Fruit fly (Drosophila melanogaster) whole organism, embryonic: ENCODE results near the gene blp.
A peak's percentile ranks its signal among the peaks of the same experiment; 100 is the strongest.

Experiments used
- Awh ChIP-seq: fragments of 200-800 bp; sonication (Bioruptor generic); IDR thresholded peaks from 2 replicates; pipeline ENCODE4, ENCODE4 v1.3.6; 2022; ENCODE audit warnings: missing biosample characterization, missing genetic modification characterization
- Bgb ChIP-seq: fragments of 200-800 bp; sonication (Bioruptor generic); IDR thresholded peaks from 2 replicates; pipeline ENCODE4 v1.3.6; 2022; ENCODE audit warnings: missing biosample characterization, missing genetic modification characterization; ENCODE audit not compliant: partially characterized antibody
- CG10274 ChIP-seq: fragments of 200-800 bp; sonication (Bioruptor generic); optimal IDR thresholded peaks from 3 replicates; lab custom pipeline; 2017; ENCODE audit warnings: missing biosample characterization, mild to moderate bottlenecking, missing genetic modification characterization
- CG10462 ChIP-seq: fragments of 200-800 bp; sonication (Bioruptor generic); optimal IDR thresholded peaks from 2 replicates; lab custom pipeline; 2016; ENCODE audit warnings: missing biosample characterization, missing genetic modification characterization
- CG11085 ChIP-seq: fragments of 200-800 bp; sonication (Bioruptor generic); IDR thresholded peaks from 2 replicates; pipeline ENCODE4 v1.3.6; 2022; ENCODE audit warnings: missing biosample characterization, missing genetic modification characterization
- CG12155 ChIP-seq: fragments of 200-800 bp; sonication (Bioruptor generic); optimal IDR thresholded peaks from 3 replicates; lab custom pipeline; 2016; ENCODE audit warnings: missing biosample characterization, missing genetic modification characterization
- CG14050 ChIP-seq: fragments of 200-800 bp; sonication (Bioruptor generic); IDR thresholded peaks from 3 replicates; pipeline ENCODE4 v1.3.6; 2022; ENCODE audit warnings: missing biosample characterization, missing genetic modification characterization
- CG1529 ChIP-seq: fragments of 200-800 bp; sonication (Bioruptor generic); optimal IDR thresholded peaks from 3 replicates; lab custom pipeline; 2018; ENCODE audit warnings: missing biosample characterization, missing genetic modification characterization
- CG16813 ChIP-seq: fragments of 200-800 bp; sonication (Bioruptor generic); IDR thresholded peaks from 3 replicates; pipeline ENCODE4 v1.3.6; 2022; ENCODE audit warnings: missing biosample characterization, missing genetic modification characterization; ENCODE audit not compliant: partially characterized antibody
- CG16863 ChIP-seq: fragments of 200-800 bp; sonication (Bioruptor generic); optimal IDR thresholded peaks from 3 replicates; lab custom pipeline; 2016; ENCODE audit warnings: missing biosample characterization, missing genetic modification characterization
- CG17328 ChIP-seq: fragments of 200-800 bp; sonication (Bioruptor generic); IDR thresholded peaks from 2 replicates; pipeline ENCODE4 v1.3.6; 2022; ENCODE audit warnings: missing biosample characterization, missing genetic modification characterization
- CG17568 ChIP-seq: fragments of 200-800 bp; sonication (Bioruptor generic); optimal IDR thresholded peaks from 2 replicates; lab custom pipeline; 2018; ENCODE audit warnings: missing biosample characterization, mild to moderate bottlenecking, missing genetic modification characterization, moderate library complexity
- CG18262 ChIP-seq: fragments of 200-800 bp; optimal IDR thresholded peaks from 3 replicates; lab custom pipeline; 2019; ENCODE audit warnings: missing biosample characterization, mild to moderate bottlenecking, missing genetic modification characterization, moderate library complexity
- CG18599 ChIP-seq: fragments of 200-800 bp; sonication (Bioruptor generic); optimal IDR thresholded peaks from 3 replicates; lab custom pipeline; 2017; ENCODE audit warnings: missing biosample characterization, missing genetic modification characterization, mild to moderate bottlenecking, moderate library complexity, missing genetic modification reagents
- CG31441 ChIP-seq: fragments of 200-800 bp; sonication (Bioruptor generic); IDR thresholded peaks from 2 replicates; pipeline ENCODE4 v1.3.6; 2022; ENCODE audit warnings: missing biosample characterization, missing genetic modification characterization
- CG32532 ChIP-seq: fragments of 200-800 bp; sonication (Bioruptor generic); IDR thresholded peaks from 2 replicates; pipeline ENCODE4 v1.3.6; 2022; ENCODE audit warnings: missing biosample characterization, missing genetic modification characterization
- CG3847 ChIP-seq: fragments of 200-800 bp; sonication (Bioruptor generic); IDR thresholded peaks from 2 replicates; pipeline ENCODE4 v1.3.6; 2022; ENCODE audit warnings: missing biosample characterization, missing genetic modification characterization
- CG42726 ChIP-seq: fragments of 200-800 bp; sonication (Bioruptor generic); IDR thresholded peaks from 2 replicates; pipeline ENCODE4 v1.3.6; 2022; ENCODE audit warnings: missing biosample characterization, missing genetic modification characterization; ENCODE audit not compliant: partially characterized antibody
- CG4328 ChIP-seq: fragments of 200-800 bp; sonication (Bioruptor generic); optimal IDR thresholded peaks from 3 replicates; lab custom pipeline; 2017; ENCODE audit warnings: missing biosample characterization, missing genetic modification reagents, missing genetic modification characterization
- CG4424 ChIP-seq: fragments of 200-800 bp; sonication (Bioruptor generic); optimal IDR thresholded peaks from 3 replicates; lab custom pipeline; 2016; ENCODE audit warnings: missing biosample characterization, missing genetic modification characterization
- CG5245 ChIP-seq: fragments of 200-800 bp; sonication (Bioruptor generic); optimal IDR thresholded peaks from 3 replicates; lab custom pipeline; 2016; ENCODE audit warnings: missing biosample characterization, missing genetic modification characterization
- CG8290 ChIP-seq, 3 experiments: fragments of 200-800 bp; sonication (Bioruptor generic); optimal IDR thresholded peaks; 2 replicates each; lab custom pipeline; 2016 to 2019; ENCODE audit warnings: missing biosample characterization in 3 of 3, missing genetic modification characterization in 3 of 3, mild to moderate bottlenecking in 2 of 3, moderate library complexity in 1 of 3
- CG9437 ChIP-seq: fragments of 200-800 bp; sonication (Bioruptor generic); optimal IDR thresholded peaks from 2 replicates; lab custom pipeline; 2018; ENCODE audit warnings: missing biosample characterization, mild to moderate bottlenecking, missing genetic modification characterization
- Chrac-16 ChIP-seq: fragments of 200-800 bp; sonication (Bioruptor generic); optimal IDR thresholded peaks from 3 replicates; lab custom pipeline; 2016; ENCODE audit warnings: missing biosample characterization, missing genetic modification characterization
- CrebB ChIP-seq: fragments of 200-800 bp; sonication (Bioruptor generic); optimal IDR thresholded peaks from 3 replicates; lab custom pipeline; 2018; ENCODE audit warnings: missing biosample characterization, mild to moderate bottlenecking, missing genetic modification characterization
- Dip2 ChIP-seq: fragments of 200-800 bp; sonication (Bioruptor generic); IDR thresholded peaks from 2 replicates; pipeline ENCODE4 v1.3.6; 2022; ENCODE audit warnings: missing biosample characterization, missing genetic modification characterization
- Dp ChIP-seq: fragments of 200-800 bp; sonication (Bioruptor generic); optimal IDR thresholded peaks from 2 replicates; lab custom pipeline; 2018; ENCODE audit warnings: missing biosample characterization, mild to moderate bottlenecking, missing genetic modification characterization, moderate library complexity
- ERR ChIP-seq: fragments of 200-800 bp; sonication (Bioruptor generic); optimal IDR thresholded peaks from 2 replicates; lab custom pipeline; 2016; ENCODE audit warnings: missing biosample characterization, missing genetic modification characterization
- Eip74EF ChIP-seq, 2 experiments: fragments of 200-800 bp in 1 of 2; fragments of >200 bp in 1 of 2; sonication (Bioruptor generic) in 1 of 2; optimal IDR thresholded peaks; 2 replicates each; lab custom pipeline; 2017 to 2019; ENCODE audit warnings: missing biosample characterization in 2 of 2, missing genetic modification characterization in 2 of 2, mild to moderate bottlenecking in 1 of 2, moderate library complexity in 1 of 2
- GATAe ChIP-seq: fragments of 200-800 bp; sonication (Bioruptor generic); conservative IDR thresholded peaks from 2 replicates; pipeline ENCODE4 v1.3.6; 2022; ENCODE audit warnings: missing biosample characterization, missing genetic modification characterization
- Mad ChIP-seq: fragments of 200-800 bp; sonication (Bioruptor generic); optimal IDR thresholded peaks from 2 replicates; lab custom pipeline; 2016; ENCODE audit warnings: missing biosample characterization, missing genetic modification characterization
- NC2β ChIP-seq: fragments of 200-800 bp; sonication (Bioruptor generic); optimal IDR thresholded peaks from 2 replicates; lab custom pipeline; 2016; ENCODE audit warnings: missing biosample characterization, missing genetic modification characterization
- NK7.1 ChIP-seq: fragments of 200-800 bp; sonication (Bioruptor generic); optimal IDR thresholded peaks from 3 replicates; lab custom pipeline; 2016; ENCODE audit warnings: missing biosample characterization, missing genetic modification characterization
- Nf-YB ChIP-seq: fragments of 200-800 bp; sonication (Bioruptor generic); optimal IDR thresholded peaks from 3 replicates; lab custom pipeline; 2019; ENCODE audit warnings: missing biosample characterization, mild to moderate bottlenecking, missing genetic modification characterization, moderate library complexity
- Oaz ChIP-seq: fragments of 200-800 bp; sonication (Bioruptor generic); IDR thresholded peaks from 2 replicates; pipeline ENCODE4 v1.3.6; 2022; ENCODE audit warnings: missing biosample characterization, missing genetic modification characterization
- Ptx1 ChIP-seq: fragments of 200-800 bp; sonication (Bioruptor generic); IDR thresholded peaks from 2 replicates; pipeline ENCODE4 v1.3.6; 2022; ENCODE audit warnings: missing biosample characterization, missing genetic modification characterization
- Sry-β ChIP-seq: fragments of 200-800 bp; sonication (Bioruptor generic); optimal IDR thresholded peaks from 2 replicates; lab custom pipeline; 2018; ENCODE audit warnings: missing biosample characterization, mild to moderate bottlenecking, missing genetic modification characterization, moderate library complexity
- Xbp1 ChIP-seq: fragments of 200-800 bp; sonication (Bioruptor generic); optimal IDR thresholded peaks from 3 replicates; lab custom pipeline; 2016; ENCODE audit warnings: missing biosample characterization, mild to moderate bottlenecking, missing genetic modification characterization
- YL-1 ChIP-seq: fragments of 200-800 bp; sonication (Bioruptor generic); optimal IDR thresholded peaks from 3 replicates; lab custom pipeline; 2017; ENCODE audit warnings: missing biosample characterization, mild to moderate bottlenecking, missing genetic modification characterization
- aop ChIP-seq: fragments of 200-800 bp; sonication (Bioruptor generic); IDR thresholded peaks from 2 replicates; pipeline ENCODE4 v1.3.6; 2022; ENCODE audit warnings: missing biosample characterization, missing genetic modification characterization
- br ChIP-seq: fragments of >200 bp; optimal IDR thresholded peaks from 2 replicates; lab custom pipeline; 2017
- chif ChIP-seq, 2 experiments: fragments of 200-800 bp; sonication (Bioruptor generic); optimal IDR thresholded peaks; 3 replicates each; lab custom pipeline; 2016; ENCODE audit warnings: missing biosample characterization in 2 of 2, missing genetic modification characterization in 2 of 2
- dan ChIP-seq: fragments of 200-800 bp; sonication (Bioruptor generic); IDR thresholded peaks from 2 replicates; pipeline ENCODE4 v1.3.6; 2022; ENCODE audit warnings: missing biosample characterization, missing genetic modification characterization
- danr ChIP-seq: fragments of 200-800 bp; sonication (Bioruptor generic); IDR thresholded peaks from 2 replicates; pipeline ENCODE4 v1.3.6; 2022; ENCODE audit warnings: missing biosample characterization, missing genetic modification characterization
- h ChIP-seq: fragments of >200 bp; optimal IDR thresholded peaks from 2 replicates; lab custom pipeline; 2017
- ro ChIP-seq: fragments of 200-800 bp; sonication (Bioruptor generic); IDR thresholded peaks from 2 replicates; pipeline ENCODE4 v1.3.6; 2022; ENCODE audit warnings: missing biosample characterization, missing genetic modification characterization
- seq ChIP-seq: fragments of 200-800 bp; sonication (Bioruptor generic); IDR thresholded peaks from 2 replicates; pipeline ENCODE4 v1.3.6; 2022; ENCODE audit warnings: missing biosample characterization, missing genetic modification characterization
- stc ChIP-seq: fragments of 200-800 bp; sonication (Bioruptor generic); IDR thresholded peaks from 2 replicates; pipeline ENCODE4 v1.3.6; 2022; ENCODE audit warnings: missing biosample characterization, missing genetic modification characterization
- tll ChIP-seq, 2 experiments: fragments of 200-800 bp in 1 of 2; fragments of >200 bp in 1 of 2; sonication (Bioruptor generic) in 1 of 2; optimal IDR thresholded peaks; 2 replicates each; lab custom pipeline; 2017 to 2019; ENCODE audit warnings: missing biosample characterization in 2 of 2, missing genetic modification characterization in 2 of 2, mild to moderate bottlenecking in 1 of 2, moderate library complexity in 1 of 2
- usp ChIP-seq: fragments of >200 bp; optimal IDR thresholded peaks from 2 replicates; lab custom pipeline; 2017; ENCODE audit warnings: missing biosample characterization, missing genetic modification characterization

Gene blp

DNA sequence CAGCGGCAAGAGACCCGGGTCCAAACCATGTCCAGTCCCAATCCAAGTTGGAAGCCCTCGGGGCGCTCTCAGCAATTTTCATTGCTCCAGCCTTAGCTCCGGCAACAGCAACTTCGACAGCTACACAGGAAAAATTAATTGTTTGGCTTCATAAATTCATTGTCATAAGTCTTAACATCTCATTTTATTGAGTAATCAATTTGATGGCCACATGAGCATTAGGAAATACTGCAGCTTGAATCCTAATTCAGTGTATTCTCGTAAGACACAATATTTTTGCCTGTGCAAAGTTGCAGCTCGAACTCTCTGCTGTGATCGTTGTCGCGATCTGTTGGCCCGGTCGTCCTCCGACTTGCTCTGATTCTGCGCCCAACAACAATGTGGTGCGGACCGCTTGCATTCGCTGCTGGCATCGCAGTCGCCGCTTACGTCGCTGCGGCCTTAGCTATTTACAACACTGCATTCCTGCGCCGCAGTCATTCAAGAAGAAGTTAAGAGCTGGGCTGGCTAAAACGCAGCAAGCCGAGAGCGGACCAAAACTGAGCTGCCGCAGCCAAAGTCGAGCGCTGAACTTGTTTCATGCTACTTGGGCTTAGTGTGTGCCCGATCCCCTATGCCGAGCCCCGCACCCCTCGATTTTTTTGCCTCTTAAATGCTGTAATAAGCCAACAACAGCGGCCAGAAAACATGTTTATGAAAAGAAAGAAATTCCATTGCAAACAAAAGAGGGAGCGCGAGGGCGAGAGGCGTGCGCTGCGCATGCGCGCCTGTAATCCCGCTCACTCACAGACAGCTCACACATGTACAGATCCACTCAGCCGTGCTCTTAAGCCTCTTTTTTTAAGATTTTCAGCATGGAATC, 14.0 kb upstream of the blp start (continued):
- no peak for TF ChIP-seq CG17568 (GFP tag; lab: Kevin White, UChicago)
- TF ChIP-seq Xbp1: no peak
- TF ChIP-seq Sry-β (GFP tag; lab: Kevin White, UChicago): no peak
- no peak for TF ChIP-seq Dip2
- no peak for TF ChIP-seq CG42726 (GFP tag; lab: Robert Waterston, UW)
- peak; percentile 6 for TF ChIP-seq Chrac-16 (GFP tag; lab: Kevin White, UChicago)
- TF ChIP-seq chif (GFP tag; optimal IDR thresholded peaks at IDR 0.05; lab: Kevin White, UChicago): peak in 1 of 2 experiments; percentile 43
- 0 out of 2 replicates have a peak, but pooled peaks have one; percentile 19 for TF ChIP-seq Ptx1 (GFP tag; lab: Robert Waterston, UW)
- TF ChIP-seq tll (GFP tag; optimal IDR thresholded peaks at IDR 0.05; lab: Kevin White, UChicago): peak in 1 of 2 experiments; percentile 68
- TF ChIP-seq seq (GFP tag; lab: Robert Waterston, UW): no peak
- TF ChIP-seq CrebB (tag; lab: Kevin White, UChicago): no peak
- TF ChIP-seq CG3847: no peak
- TF ChIP-seq CG5245: no peak
- no peak for TF ChIP-seq YL-1 (GFP tag; lab: Kevin White, UChicago)
- no peak for TF ChIP-seq Oaz
- no peak for TF ChIP-seq CG10462 (GFP tag; lab: Kevin White, UChicago)
- TF ChIP-seq Nf-YB (GFP tag; lab: Kevin White, UChicago): no peak
- no peak for TF ChIP-seq CG17328 (GFP tag; lab: Robert Waterston, UW)
- TF ChIP-seq dan (GFP tag; lab: Robert Waterston, UW): no peak
- TF ChIP-seq CG16813: no peak
- no peak for TF ChIP-seq CG4328 (GFP tag; lab: Kevin White, UChicago)
- no peak for TF ChIP-seq CG12155 (GFP tag; lab: Kevin White, UChicago)
- TF ChIP-seq CG9437 (GFP tag; lab: Kevin White, UChicago): no peak
- TF ChIP-seq GATAe (GFP tag; lab: Robert Waterston, UW): no peak
- TF ChIP-seq CG31441: no peak
- no peak for TF ChIP-seq h (lab: Kevin White, UChicago)
- TF ChIP-seq CG18262: no peak
- no peak for TF ChIP-seq ERR (GFP tag; lab: Kevin White, UChicago)
- no peak for TF ChIP-seq CG14050
- TF ChIP-seq Mad (GFP tag; lab: Kevin White, UChicago): no peak
- no peak for TF ChIP-seq br
- peak; percentile 27; the same call in 1 of the 2 replicates for TF ChIP-seq CG32532 (GFP tag; lab: Robert Waterston, UW)
- peak; percentile 19 for TF ChIP-seq CG1529 (GFP tag; lab: Kevin White, UChicago)
- no peak for TF ChIP-seq CG10274 (GFP tag; lab: Kevin White, UChicago)
- no peak for TF ChIP-seq usp (GFP tag; lab: Kevin White, UChicago)
- no peak for TF ChIP-seq CG18599 (GFP tag; lab: Kevin White, UChicago)
- TF ChIP-seq stc (GFP tag; lab: Robert Waterston, UW): no peak
- no peak for TF ChIP-seq Awh (GFP tag; lab: Robert Waterston, UW)
- peak; percentile 4 for TF ChIP-seq CG16863
- TF ChIP-seq Dp (GFP tag; lab: Kevin White, UChicago): no peak
- no peak for TF ChIP-seq CG11085
- no peak for TF ChIP-seq Eip74EF (GFP tag; optimal IDR thresholded peaks at IDR 0.05; lab: Kevin White, UChicago)
- TF ChIP-seq aop (GFP tag; lab: Robert Waterston, UW): no peak
- no peak for TF ChIP-seq CG8290 (GFP tag; optimal IDR thresholded peaks at IDR 0.05; lab: Kevin White, UChicago)
- TF ChIP-seq CG8290 (tag; optimal IDR thresholded peaks at IDR 0.05; lab: Kevin White, UChicago): no peak
- no peak for TF ChIP-seq Bgb
- no peak for TF ChIP-seq CG4424 (GFP tag; lab: Kevin White, UChicago)
- peak; percentile 15 for TF ChIP-seq NC2β (GFP tag; lab: Kevin White, UChicago)
- TF ChIP-seq NK7.1 (GFP tag; lab: Kevin White, UChicago): no peak
- no peak for TF ChIP-seq danr
- TF ChIP-seq ro (GFP tag; lab: Robert Waterston, UW): no peak
